Fruit fly (Drosophila melanogaster) whole organism, embryonic: Measurements from ENCODE around the gene Rrp45.

Source experiments
- Antp ChIP-seq: fragments of 200-800 bp; sonication (Bioruptor generic); optimal IDR thresholded peaks from 3 replicates; lab custom pipeline; 2016; ENCODE audit warnings: missing biosample characterization, missing genetic modification characterization
- CG10147 ChIP-seq: fragments of 200-800 bp; sonication (Bioruptor generic); optimal IDR thresholded peaks from 2 replicates; lab custom pipeline; 2019; ENCODE audit warnings: missing biosample characterization, mild to moderate bottlenecking, missing genetic modification characterization, moderate library complexity
- CG11504 ChIP-seq: fragments of 200-800 bp; sonication (Bioruptor generic); optimal IDR thresholded peaks from 3 replicates; lab custom pipeline; 2019; ENCODE audit warnings: missing biosample characterization, mild to moderate bottlenecking, missing genetic modification characterization, moderate library complexity
- CG12769 ChIP-seq: fragments of 200-800 bp; sonication (Bioruptor generic); optimal IDR thresholded peaks from 2 replicates; lab custom pipeline; 2019; ENCODE audit warnings: missing biosample characterization, mild to moderate bottlenecking, missing genetic modification characterization, moderate library complexity
- CG14965 ChIP-seq: fragments of 200-800 bp; sonication (Bioruptor generic); optimal IDR thresholded peaks from 2 replicates; lab custom pipeline; 2016; ENCODE audit warnings: missing biosample characterization, missing genetic modification characterization, borderline replicate concordance
- CG15696 ChIP-seq: fragments of 200-800 bp; sonication (Bioruptor generic); optimal IDR thresholded peaks from 2 replicates; lab custom pipeline; 2019; ENCODE audit warnings: missing biosample characterization, mild to moderate bottlenecking, missing genetic modification characterization, moderate library complexity
- CG1603 ChIP-seq: fragments of 200-800 bp; sonication (Bioruptor generic); optimal IDR thresholded peaks from 2 replicates; lab custom pipeline; 2019; ENCODE audit warnings: missing biosample characterization, mild to moderate bottlenecking, missing genetic modification characterization, moderate library complexity
- CG17612 ChIP-seq: fragments of 200-800 bp; sonication (Bioruptor generic); IDR thresholded peaks from 2 replicates; pipeline ENCODE4 v1.3.6; 2022; ENCODE audit warnings: missing biosample characterization, missing genetic modification characterization
- CG17829 ChIP-seq: fragments of 200-800 bp; optimal IDR thresholded peaks from 2 replicates; lab custom pipeline; 2019; ENCODE audit warnings: missing biosample characterization, mild to moderate bottlenecking, missing genetic modification characterization, moderate library complexity
- CG1792 ChIP-seq: fragments of 200-800 bp; sonication (Bioruptor generic); optimal IDR thresholded peaks from 2 replicates; lab custom pipeline; 2016; ENCODE audit warnings: missing biosample characterization, missing genetic modification characterization
- CG18262 ChIP-seq: fragments of 200-800 bp; optimal IDR thresholded peaks from 3 replicates; lab custom pipeline; 2019; ENCODE audit warnings: missing biosample characterization, mild to moderate bottlenecking, missing genetic modification characterization, moderate library complexity
- CG2199 ChIP-seq: fragments of 200-800 bp; sonication (Bioruptor generic); IDR thresholded peaks from 3 replicates; pipeline ENCODE4 v1.3.6; 2022; ENCODE audit warnings: missing biosample characterization, missing genetic modification characterization
- CG4404 ChIP-seq: fragments of 200-800 bp; sonication (Bioruptor generic); IDR thresholded peaks from 2 replicates; pipeline ENCODE4 v1.3.6; 2022; ENCODE audit warnings: missing biosample characterization, missing genetic modification characterization
- CG4707 ChIP-seq: fragments of 200-800 bp; sonication (Bioruptor generic); optimal IDR thresholded peaks from 2 replicates; lab custom pipeline; 2018; ENCODE audit warnings: missing biosample characterization, mild to moderate bottlenecking, missing genetic modification characterization, moderate library complexity
- CG7745 ChIP-seq: fragments of 200-800 bp; sonication (Bioruptor generic); optimal IDR thresholded peaks from 2 replicates; lab custom pipeline; 2018; ENCODE audit warnings: missing biosample characterization, mild to moderate bottlenecking, missing genetic modification characterization, moderate library complexity
- CrebB ChIP-seq: fragments of 200-800 bp; sonication (Bioruptor generic); optimal IDR thresholded peaks from 3 replicates; lab custom pipeline; 2018; ENCODE audit warnings: missing biosample characterization, mild to moderate bottlenecking, missing genetic modification characterization
- Dad ChIP-seq: fragments of 200-800 bp; sonication (Bioruptor generic); optimal IDR thresholded peaks from 3 replicates; lab custom pipeline; 2016; ENCODE audit warnings: missing biosample characterization, missing genetic modification characterization
- Dfd ChIP-seq, 2 experiments: fragments of >200 bp; optimal IDR thresholded peaks; 2 replicates each; lab custom pipeline; 2017; ENCODE audit warnings: missing biosample characterization in 2 of 2, missing genetic modification characterization in 2 of 2
- Drgx ChIP-seq: fragments of 200-800 bp; sonication (Bioruptor generic); IDR thresholded peaks from 2 replicates; pipeline ENCODE4 v1.3.6; 2022; ENCODE audit warnings: missing biosample characterization, missing genetic modification characterization
- Fer1 ChIP-seq: fragments of 200-800 bp; sonication (Bioruptor generic); optimal IDR thresholded peaks from 2 replicates; lab custom pipeline; 2017; ENCODE audit warnings: missing biosample characterization, mild to moderate bottlenecking, missing genetic modification characterization
- HLHmδ ChIP-seq: fragments of 200-800 bp; sonication (Bioruptor generic); optimal IDR thresholded peaks from 2 replicates; lab custom pipeline; 2018; ENCODE audit warnings: missing biosample characterization, mild to moderate bottlenecking, missing genetic modification characterization, moderate library complexity
- Hand ChIP-seq: fragments of 200-800 bp; sonication (Bioruptor generic); optimal IDR thresholded peaks from 2 replicates; lab custom pipeline; 2017; ENCODE audit warnings: mild to moderate bottlenecking, missing biosample characterization, missing genetic modification reagents, missing genetic modification characterization
- Hmr ChIP-seq: fragments of 200-800 bp; sonication (Bioruptor generic); optimal IDR thresholded peaks from 3 replicates; lab custom pipeline; 2017; ENCODE audit warnings: mild to moderate bottlenecking, missing biosample characterization, missing genetic modification reagents, missing genetic modification characterization
- Hr78 ChIP-seq, 2 experiments: fragments of 200-800 bp in 1 of 2; fragments of >200 bp in 1 of 2; sonication (Bioruptor generic) in 1 of 2; optimal IDR thresholded peaks; 2 replicates each; lab custom pipeline; 2017 to 2019; ENCODE audit warnings: missing biosample characterization in 2 of 2, missing genetic modification characterization in 2 of 2, mild to moderate bottlenecking in 1 of 2, moderate library complexity in 1 of 2
- MESR4 ChIP-seq: fragments of 200-800 bp; sonication (Bioruptor generic); optimal IDR thresholded peaks from 2 replicates; lab custom pipeline; 2018; ENCODE audit warnings: missing biosample characterization, mild to moderate bottlenecking, missing genetic modification characterization, moderate library complexity
- Med ChIP-seq: fragments of 200-800 bp; sonication (Bioruptor generic); peaks from one replicate; lab custom pipeline; 2016; ENCODE audit warnings: missing biosample characterization, missing genetic modification characterization, mild to moderate bottlenecking, inconsistent platforms, moderate library complexity
- Meics ChIP-seq: fragments of 200-800 bp; sonication (Bioruptor generic); optimal IDR thresholded peaks from 2 replicates; lab custom pipeline; 2017; ENCODE audit warnings: missing biosample characterization, mild to moderate bottlenecking, missing genetic modification characterization
- PHDP ChIP-seq: fragments of 200-800 bp; sonication (Bioruptor generic); optimal IDR thresholded peaks from 3 replicates; lab custom pipeline; 2018; ENCODE audit warnings: missing biosample characterization, mild to moderate bottlenecking, missing genetic modification characterization, moderate library complexity
- Ptx1 ChIP-seq: fragments of 200-800 bp; sonication (Bioruptor generic); IDR thresholded peaks from 2 replicates; pipeline ENCODE4 v1.3.6; 2022; ENCODE audit warnings: missing biosample characterization, missing genetic modification characterization
- Sin3A ChIP-seq: fragments of >200 bp; optimal IDR thresholded peaks from 2 replicates; lab custom pipeline; 2018
- TFAM ChIP-seq: fragments of 200-800 bp; sonication (Bioruptor generic); optimal IDR thresholded peaks from 2 replicates; lab custom pipeline; 2017; ENCODE audit warnings: missing biosample characterization, missing genetic modification characterization, inconsistent platforms
- Xbp1 ChIP-seq: fragments of 200-800 bp; sonication (Bioruptor generic); optimal IDR thresholded peaks from 3 replicates; lab custom pipeline; 2016; ENCODE audit warnings: missing biosample characterization, mild to moderate bottlenecking, missing genetic modification characterization
- Xrp1 ChIP-seq: fragments of 200-800 bp; sonication (Bioruptor generic); IDR thresholded peaks from 2 replicates; pipeline ENCODE4 v1.3.6; 2022; ENCODE audit warnings: missing biosample characterization, missing genetic modification characterization
- abd-A ChIP-seq: fragments of 200-800 bp; sonication (Bioruptor generic); optimal IDR thresholded peaks from 3 replicates; lab custom pipeline; 2019; ENCODE audit warnings: missing biosample characterization, mild to moderate bottlenecking, missing genetic modification characterization, moderate library complexity
- amos ChIP-seq: fragments of 200-800 bp; sonication (Bioruptor generic); IDR thresholded peaks from 2 replicates; pipeline ENCODE4 v1.3.6; 2022; ENCODE audit warnings: missing biosample characterization, missing genetic modification characterization; ENCODE audit not compliant: partially characterized antibody
- chinmo ChIP-seq: fragments of 200-800 bp; sonication (Bioruptor generic); IDR thresholded peaks from 4 replicates; pipeline ENCODE4 v1.3.6; 2022; ENCODE audit warnings: missing biosample characterization, missing genetic modification characterization; ENCODE audit not compliant: partially characterized antibody
- chm ChIP-seq: fragments of 200-800 bp; sonication (Bioruptor generic); IDR thresholded peaks from 2 replicates; pipeline ENCODE4 v1.3.6; 2022; ENCODE audit warnings: missing biosample characterization, missing genetic modification characterization
- fru ChIP-seq: fragments of >200 bp; optimal IDR thresholded peaks from 2 replicates; lab custom pipeline; 2017
- grn ChIP-seq: fragments of 200-800 bp; sonication (Bioruptor generic); optimal IDR thresholded peaks from 3 replicates; lab custom pipeline; 2017; ENCODE audit warnings: missing biosample characterization, missing genetic modification characterization
- hkb ChIP-seq, 2 experiments: fragments of 200-800 bp in 1 of 2; fragments of >200 bp in 1 of 2; sonication (Bioruptor generic) in 1 of 2; IDR thresholded peaks in 1 of 2; optimal IDR thresholded peaks in 1 of 2; 2 replicates each; pipeline versions ENCODE4 v1.3.6 to Lab custom; 2017 to 2022; ENCODE audit warnings: missing biosample characterization in 1 of 2, missing genetic modification characterization in 1 of 2
- nerfin-2 ChIP-seq: fragments of 200-800 bp; sonication (Bioruptor generic); IDR thresholded peaks from 2 replicates; pipeline ENCODE4 v1.3.6; 2022; ENCODE audit warnings: missing biosample characterization, missing genetic modification characterization; ENCODE audit not compliant: partially characterized antibody
- row ChIP-seq: fragments of 200-800 bp; sonication (Bioruptor generic); IDR thresholded peaks from 3 replicates; pipeline ENCODE4 v1.3.6; 2022; ENCODE audit warnings: missing biosample characterization, missing genetic modification characterization
- sens ChIP-seq: fragments of 200-800 bp; sonication (Bioruptor generic); peaks from one replicate; lab custom pipeline; 2016; ENCODE audit warnings: missing biosample characterization, missing genetic modification characterization
- sima ChIP-seq: fragments of 200-800 bp; sonication (Bioruptor generic); optimal IDR thresholded peaks from 2 replicates; lab custom pipeline; 2016; ENCODE audit warnings: missing biosample characterization, missing genetic modification characterization
- sisA ChIP-seq: fragments of 200-800 bp; sonication (Bioruptor generic); IDR thresholded peaks from 2 replicates; pipeline ENCODE4 v1.3.6; 2022; ENCODE audit warnings: missing biosample characterization, missing genetic modification characterization
- stwl ChIP-seq: fragments of 200-800 bp; sonication (Bioruptor generic); optimal IDR thresholded peaks from 3 replicates; lab custom pipeline; 2018; ENCODE audit warnings: missing biosample characterization, mild to moderate bottlenecking, missing genetic modification characterization, moderate library complexity
- tgo ChIP-seq: fragments of 200-800 bp; sonication (Bioruptor generic); IDR thresholded peaks from 3 replicates; pipeline ENCODE4 v1.3.6; 2022; ENCODE audit warnings: missing biosample characterization, missing genetic modification characterization
- tna ChIP-seq: fragments of 200-800 bp; sonication (Bioruptor generic); IDR thresholded peaks from 2 replicates; pipeline ENCODE4 v1.3.6; 2022; ENCODE audit warnings: missing biosample characterization, missing genetic modification characterization; ENCODE audit not compliant: partially characterized antibody
- trh ChIP-seq: fragments of 200-800 bp; sonication (Bioruptor generic); optimal IDR thresholded peaks from 2 replicates; lab custom pipeline; 2016; ENCODE audit warnings: missing biosample characterization, missing genetic modification characterization
- tx ChIP-seq: fragments of 200-800 bp; sonication (Bioruptor generic); optimal IDR thresholded peaks from 2 replicates; lab custom pipeline; 2016; ENCODE audit warnings: missing biosample characterization, missing genetic modification characterization
- zfh2 ChIP-seq: fragments of 200-800 bp; sonication (Bioruptor generic); optimal IDR thresholded peaks from 2 replicates; lab custom pipeline; 2016; ENCODE audit warnings: missing biosample characterization, missing genetic modification characterization

The Rrp45 gene

DNA sequence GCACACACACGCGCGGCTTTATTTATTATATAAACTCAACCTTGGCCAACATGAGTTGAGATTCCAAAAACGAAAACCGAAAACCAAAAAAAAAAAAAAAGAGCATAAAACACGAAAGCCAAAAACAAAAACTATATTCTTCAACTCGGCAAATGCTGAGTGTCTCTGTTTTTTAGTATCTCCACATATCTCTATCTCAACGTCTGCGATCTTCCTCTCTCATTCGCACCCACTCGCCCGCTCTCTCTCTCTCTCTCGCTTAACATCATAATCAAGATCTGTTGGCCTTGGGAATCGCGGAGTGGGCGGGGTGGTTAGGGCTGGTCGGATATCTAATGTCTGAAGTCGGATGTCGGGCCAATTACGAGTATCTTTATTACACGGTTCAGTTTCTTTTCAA is 10.8 kb downstream of the Rrp45 start (continued):
- TF ChIP-seq CG7745 = no peak
- no peak for TF ChIP-seq MESR4 (GFP tag; lab: Kevin White, UChicago)
- TF ChIP-seq CG12769 = peak; percentile 42
- TF ChIP-seq CG4404 (GFP tag; lab: Robert Waterston, UW) = no peak
- peak; percentile 16 for TF ChIP-seq Hmr
- no peak for TF ChIP-seq tx (GFP tag; lab: Kevin White, UChicago)
- no peak for TF ChIP-seq amos
- TF ChIP-seq CG10147 (GFP tag; lab: Kevin White, UChicago) = no peak
- peak; percentile 86 for TF ChIP-seq grn (GFP tag; lab: Kevin White, UChicago)
- no peak for TF ChIP-seq tgo (GFP tag; lab: Robert Waterston, UW)
- no peak for TF ChIP-seq CrebB (tag; lab: Kevin White, UChicago)
- no peak for TF ChIP-seq CG1792 (GFP tag; lab: Kevin White, UChicago)
- no peak for TF ChIP-seq CG17829
- TF ChIP-seq CG17612 (GFP tag; lab: Robert Waterston, UW) = no peak
- TF ChIP-seq trh (GFP tag; lab: Kevin White, UChicago) = no peak
- TF ChIP-seq chinmo = peak; percentile 74; the same call in 2 of the 4 replicates
- no peak for TF ChIP-seq sisA (GFP tag; lab: Robert Waterston, UW)
- no peak for TF ChIP-seq stwl (tag; lab: Kevin White, UChicago)
- TF ChIP-seq Ptx1 = no peak
- TF ChIP-seq CG2199 (GFP tag; lab: Robert Waterston, UW) = peak; percentile 37; the same call in 1 of the 3 replicates
- TF ChIP-seq CG14965 = no peak
- peak; percentile 58 for TF ChIP-seq Med (GFP tag; lab: Kevin White, UChicago)

DNA sequence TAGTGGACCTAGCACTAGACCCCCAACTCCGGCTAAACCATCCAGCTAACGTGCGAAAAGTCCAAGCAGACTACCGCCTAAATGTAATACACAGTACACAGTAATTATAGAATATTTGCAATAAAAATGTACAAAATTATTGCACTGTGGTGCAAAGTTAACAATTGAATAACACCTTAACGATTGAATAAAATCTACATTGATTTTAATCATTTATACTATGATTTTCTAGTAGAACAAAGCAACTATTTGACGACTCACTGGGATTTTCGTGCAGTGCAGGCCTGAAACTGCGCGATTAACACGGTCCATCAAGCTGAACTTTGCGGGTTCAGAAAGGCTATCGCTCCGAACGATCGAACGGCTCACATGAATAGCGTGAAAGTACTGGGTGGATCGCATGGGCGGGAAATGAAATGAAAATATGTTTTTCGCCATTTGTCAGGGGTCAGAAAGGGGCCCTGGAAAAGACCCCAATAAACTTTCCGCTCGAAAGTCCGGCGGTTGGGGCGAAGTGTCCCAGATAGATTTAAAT is 12.9 kb downstream of the Rrp45 start:
- no peak for TF ChIP-seq nerfin-2 (GFP tag; lab: Robert Waterston, UW)
- no peak for TF ChIP-seq Hand (GFP tag; lab: Kevin White, UChicago)
- TF ChIP-seq CG18262 (tag; lab: Kevin White, UChicago) = peak; percentile 3
- peak; percentile 72 for TF ChIP-seq Med (GFP tag; lab: Kevin White, UChicago)
- 0 out of 2 replicates have a peak, but pooled peaks have one; percentile 7 for TF ChIP-seq Xrp1
- TF ChIP-seq Hr78 (GFP tag; optimal IDR thresholded peaks at IDR 0.05; lab: Kevin White, UChicago) = peak in 1 of 2 experiments; percentile 70
- TF ChIP-seq hkb (optimal IDR thresholded peaks at IDR 0.05; lab: Kevin White, UChicago) = no peak
- no peak for TF ChIP-seq hkb (GFP tag; IDR thresholded peaks at IDR 0.05; lab: Robert Waterston, UW)
- TF ChIP-seq zfh2 = no peak
- TF ChIP-seq sens (GFP tag; lab: Kevin White, UChicago) = peak; percentile 78
- TF ChIP-seq Sin3A (lab: Kevin White, UChicago) = no peak
- TF ChIP-seq CG15696 (tag; lab: Kevin White, UChicago) = no peak
- TF ChIP-seq abd-A (tag; lab: Kevin White, UChicago) = no peak
- TF ChIP-seq row (GFP tag; lab: Robert Waterston, UW) = 0 out of 3 replicates have a peak, but pooled peaks have one; percentile 19
- TF ChIP-seq Antp (GFP tag; lab: Kevin White, UChicago) = no peak
- no peak for TF ChIP-seq PHDP (tag; lab: Kevin White, UChicago)
- no peak for TF ChIP-seq tna (GFP tag; lab: Robert Waterston, UW)
- TF ChIP-seq Xbp1 (GFP tag; lab: Kevin White, UChicago) = no peak
- TF ChIP-seq Dfd (GFP tag; optimal IDR thresholded peaks at IDR 0.05; lab: Kevin White, UChicago) = no peak
- no peak for TF ChIP-seq sima
- TF ChIP-seq fru = no peak
- TF ChIP-seq Fer1 (GFP tag; lab: Kevin White, UChicago) = no peak
- TF ChIP-seq Drgx (GFP tag; lab: Robert Waterston, UW) = peak; percentile 20; the same call in 1 of the 2 replicates
- no peak for TF ChIP-seq chm (GFP tag; lab: Robert Waterston, UW)
- no peak for TF ChIP-seq TFAM (GFP tag; lab: Kevin White, UChicago)
- no peak for TF ChIP-seq CG4707 (GFP tag; lab: Kevin White, UChicago)
- TF ChIP-seq Dad (GFP tag; lab: Kevin White, UChicago) = no peak
- no peak for TF ChIP-seq Meics
- TF ChIP-seq HLHmδ (GFP tag; lab: Kevin White, UChicago) = no peak
- peak; percentile 9 for TF ChIP-seq CG11504 (tag; lab: Kevin White, UChicago)
- TF ChIP-seq CG1603 (tag; lab: Kevin White, UChicago) = peak; percentile 27
